Fruit fly (Drosophila melanogaster) whole organism, embryonic: ENCODE measurements around the gene scramb2.

Experiments
- Atf3 ChIP-seq: fragments of 200-800 bp; sonication (Bioruptor generic); optimal IDR thresholded peaks from 3 replicates; lab custom pipeline; 2016; ENCODE audit warnings: missing biosample characterization, missing genetic modification characterization
- Bteb2 ChIP-seq: fragments of 200-800 bp; sonication (Bioruptor generic); optimal IDR thresholded peaks from 2 replicates; lab custom pipeline; 2016; ENCODE audit warnings: missing biosample characterization, missing genetic modification characterization
- CG10267 ChIP-seq: fragments of 200-800 bp; sonication (Bioruptor generic); optimal IDR thresholded peaks from 2 replicates; lab custom pipeline; 2018; ENCODE audit warnings: missing biosample characterization, mild to moderate bottlenecking, missing genetic modification characterization, moderate library complexity
- CG13894 ChIP-seq: fragments of 200-800 bp; sonication (Bioruptor generic); optimal IDR thresholded peaks from 3 replicates; lab custom pipeline; 2018; ENCODE audit warnings: missing biosample characterization, mild to moderate bottlenecking, missing genetic modification characterization, moderate library complexity
- CG1602 ChIP-seq: fragments of 200-800 bp; sonication (Bioruptor generic); optimal IDR thresholded peaks from 3 replicates; lab custom pipeline; 2016; ENCODE audit warnings: missing biosample characterization, missing genetic modification characterization
- CG1603 ChIP-seq: fragments of 200-800 bp; sonication (Bioruptor generic); optimal IDR thresholded peaks from 2 replicates; lab custom pipeline; 2019; ENCODE audit warnings: missing biosample characterization, mild to moderate bottlenecking, missing genetic modification characterization, moderate library complexity
- CG17359 ChIP-seq: fragments of 200-800 bp; sonication (Bioruptor generic); optimal IDR thresholded peaks from 3 replicates; lab custom pipeline; 2018; ENCODE audit warnings: missing biosample characterization, mild to moderate bottlenecking, missing genetic modification characterization, moderate library complexity
- CG2129 ChIP-seq: fragments of 200-800 bp; sonication (Bioruptor generic); IDR thresholded peaks from 2 replicates; pipeline ENCODE4 v1.3.6; 2022; ENCODE audit warnings: missing biosample characterization, missing genetic modification characterization; ENCODE audit not compliant: partially characterized antibody
- CG2199 ChIP-seq: fragments of 200-800 bp; sonication (Bioruptor generic); IDR thresholded peaks from 3 replicates; pipeline ENCODE4 v1.3.6; 2022; ENCODE audit warnings: missing biosample characterization, missing genetic modification characterization
- CG31441 ChIP-seq: fragments of 200-800 bp; sonication (Bioruptor generic); IDR thresholded peaks from 2 replicates; pipeline ENCODE4 v1.3.6; 2022; ENCODE audit warnings: missing biosample characterization, missing genetic modification characterization
- CG32532 ChIP-seq: fragments of 200-800 bp; sonication (Bioruptor generic); IDR thresholded peaks from 2 replicates; pipeline ENCODE4 v1.3.6; 2022; ENCODE audit warnings: missing biosample characterization, missing genetic modification characterization
- CG34376 ChIP-seq: fragments of 200-800 bp; sonication (Bioruptor generic); optimal IDR thresholded peaks from 2 replicates; lab custom pipeline; 2018; ENCODE audit warnings: missing biosample characterization, mild to moderate bottlenecking, missing genetic modification characterization
- CG4282 ChIP-seq: fragments of 200-800 bp; sonication (Bioruptor generic); optimal IDR thresholded peaks from 2 replicates; lab custom pipeline; 2016; ENCODE audit warnings: missing biosample characterization, missing genetic modification characterization
- CG6175 ChIP-seq: fragments of 200-800 bp; sonication (Bioruptor generic); IDR thresholded peaks from 3 replicates; pipeline ENCODE4 v1.3.6; 2022; ENCODE audit warnings: missing biosample characterization, missing genetic modification characterization
- CG7745 ChIP-seq: fragments of 200-800 bp; sonication (Bioruptor generic); optimal IDR thresholded peaks from 2 replicates; lab custom pipeline; 2018; ENCODE audit warnings: missing biosample characterization, mild to moderate bottlenecking, missing genetic modification characterization, moderate library complexity
- CG8924 ChIP-seq: fragments of 200-800 bp; optimal IDR thresholded peaks from 3 replicates; lab custom pipeline; 2019; ENCODE audit warnings: missing biosample characterization, mild to moderate bottlenecking, missing genetic modification characterization, moderate library complexity
- CHES-1-like ChIP-seq: fragments of 200-800 bp; sonication (Bioruptor generic); optimal IDR thresholded peaks from 2 replicates; lab custom pipeline; 2016; ENCODE audit warnings: missing biosample characterization, missing genetic modification characterization
- CTCF ChIP-seq: fragments of 200-800 bp; sonication (Bioruptor generic); optimal IDR thresholded peaks from 2 replicates; lab custom pipeline; 2017; ENCODE audit warnings: missing biosample characterization, mild to moderate bottlenecking, missing genetic modification characterization, moderate library complexity
- Fer2 ChIP-seq: fragments of 200-800 bp; sonication (Bioruptor generic); optimal IDR thresholded peaks from 2 replicates; lab custom pipeline; 2018; ENCODE audit warnings: missing biosample characterization, mild to moderate bottlenecking, missing genetic modification characterization, moderate library complexity
- HLH3B ChIP-seq: fragments of 200-800 bp; sonication (Bioruptor generic); IDR thresholded peaks from 2 replicates; pipeline ENCODE4 v1.3.6; 2022; ENCODE audit warnings: missing biosample characterization, missing genetic modification characterization
- Hand ChIP-seq: fragments of 200-800 bp; sonication (Bioruptor generic); optimal IDR thresholded peaks from 2 replicates; lab custom pipeline; 2017; ENCODE audit warnings: mild to moderate bottlenecking, missing biosample characterization, missing genetic modification reagents, missing genetic modification characterization
- Hey ChIP-seq: fragments of 200-800 bp; sonication (Bioruptor generic); optimal IDR thresholded peaks from 3 replicates; lab custom pipeline; 2018; ENCODE audit warnings: missing biosample characterization, mild to moderate bottlenecking, missing genetic modification characterization
- Hr3 ChIP-seq: fragments of 200-800 bp; sonication (Bioruptor generic); optimal IDR thresholded peaks from 3 replicates; lab custom pipeline; 2016; ENCODE audit warnings: missing biosample characterization, missing genetic modification characterization
- Lim3 ChIP-seq: fragments of 200-800 bp; sonication (Bioruptor generic); IDR thresholded peaks from 2 replicates; pipeline ENCODE4 v1.3.6; 2022; ENCODE audit warnings: missing biosample characterization, missing genetic modification characterization
- MBD-R2 ChIP-seq: fragments of 200-800 bp; sonication (Bioruptor generic); IDR thresholded peaks from 2 replicates; pipeline ENCODE4 v1.3.6; 2022; ENCODE audit warnings: missing biosample characterization, missing genetic modification characterization
- MESR4 ChIP-seq: fragments of 200-800 bp; sonication (Bioruptor generic); optimal IDR thresholded peaks from 2 replicates; lab custom pipeline; 2018; ENCODE audit warnings: missing biosample characterization, mild to moderate bottlenecking, missing genetic modification characterization, moderate library complexity
- MTF-1 ChIP-seq: fragments of 200-800 bp; sonication (Bioruptor generic); optimal IDR thresholded peaks from 2 replicates; lab custom pipeline; 2018; ENCODE audit warnings: missing biosample characterization, mild to moderate bottlenecking, missing genetic modification characterization, borderline replicate concordance
- Meics ChIP-seq: fragments of 200-800 bp; sonication (Bioruptor generic); optimal IDR thresholded peaks from 2 replicates; lab custom pipeline; 2017; ENCODE audit warnings: missing biosample characterization, mild to moderate bottlenecking, missing genetic modification characterization
- Myb ChIP-seq: fragments of 200-800 bp; sonication (Bioruptor generic); optimal IDR thresholded peaks from 2 replicates; lab custom pipeline; 2016; ENCODE audit warnings: missing biosample characterization, missing genetic modification characterization
- NC2α ChIP-seq: fragments of 200-800 bp; sonication (Bioruptor generic); optimal IDR thresholded peaks from 2 replicates; lab custom pipeline; 2016; ENCODE audit warnings: missing biosample characterization, missing genetic modification characterization
- Rx ChIP-seq: fragments of 200-800 bp; sonication (Bioruptor generic); IDR thresholded peaks from 2 replicates; pipeline ENCODE4 v1.3.6; 2022; ENCODE audit warnings: missing biosample characterization, missing genetic modification characterization
- Side ChIP-seq: fragments of 200-800 bp; sonication (Bioruptor generic); optimal IDR thresholded peaks from 2 replicates; lab custom pipeline; 2016; ENCODE audit warnings: missing biosample characterization, missing genetic modification characterization
- TFAM ChIP-seq: fragments of 200-800 bp; sonication (Bioruptor generic); optimal IDR thresholded peaks from 2 replicates; lab custom pipeline; 2017; ENCODE audit warnings: missing biosample characterization, missing genetic modification characterization, inconsistent platforms
- Usf ChIP-seq: fragments of 200-800 bp; sonication (Bioruptor generic); optimal IDR thresholded peaks from 2 replicates; lab custom pipeline; 2017; ENCODE audit warnings: missing genotype, missing biosample characterization, missing genetic modification characterization
- Xbp1 ChIP-seq: fragments of 200-800 bp; sonication (Bioruptor generic); optimal IDR thresholded peaks from 3 replicates; lab custom pipeline; 2016; ENCODE audit warnings: missing biosample characterization, mild to moderate bottlenecking, missing genetic modification characterization
- ara ChIP-seq: fragments of 200-800 bp; sonication (Bioruptor generic); IDR thresholded peaks from 2 replicates; pipeline ENCODE4 v1.3.6; 2022; ENCODE audit warnings: missing biosample characterization, missing genetic modification characterization
- dmrt11E ChIP-seq: fragments of 200-800 bp; sonication (Bioruptor generic); optimal IDR thresholded peaks from 3 replicates; lab custom pipeline; 2018; ENCODE audit warnings: missing biosample characterization, mild to moderate bottlenecking, missing genetic modification characterization, moderate library complexity
- dmrt99B ChIP-seq: fragments of 200-800 bp; sonication (Bioruptor generic); optimal IDR thresholded peaks from 2 replicates; lab custom pipeline; 2018; ENCODE audit warnings: missing biosample characterization, mild to moderate bottlenecking, missing genetic modification characterization, moderate library complexity
- gfzf ChIP-seq: fragments of 200-800 bp; sonication (Bioruptor generic); optimal IDR thresholded peaks from 2 replicates; lab custom pipeline; 2016; ENCODE audit warnings: missing biosample characterization, mild to moderate bottlenecking, missing genetic modification characterization, moderate library complexity
- h ChIP-seq: fragments of >200 bp; optimal IDR thresholded peaks from 2 replicates; lab custom pipeline; 2017
- ham ChIP-seq: fragments of 200-800 bp; sonication (Bioruptor generic); IDR thresholded peaks from 2 replicates; pipeline ENCODE4 v1.3.6; 2022; ENCODE audit warnings: missing biosample characterization, missing genetic modification characterization
- hkb ChIP-seq, 2 experiments: fragments of 200-800 bp in 1 of 2; fragments of >200 bp in 1 of 2; sonication (Bioruptor generic) in 1 of 2; IDR thresholded peaks in 1 of 2; optimal IDR thresholded peaks in 1 of 2; 2 replicates each; pipeline versions ENCODE4 v1.3.6 to Lab custom; 2017 to 2022; ENCODE audit warnings: missing biosample characterization in 1 of 2, missing genetic modification characterization in 1 of 2
- ind ChIP-seq: fragments of 200-800 bp; sonication (Bioruptor generic); optimal IDR thresholded peaks from 3 replicates; lab custom pipeline; 2016; ENCODE audit warnings: missing biosample characterization, missing genetic modification characterization
- insv ChIP-seq, 2 experiments: fragments of 200-800 bp; sonication (Bioruptor generic); optimal IDR thresholded peaks; 3 replicates each; lab custom pipeline; 2016 to 2018; ENCODE audit warnings: missing biosample characterization in 2 of 2, missing genetic modification characterization in 2 of 2
- kni ChIP-seq: fragments of 200-800 bp; sonication (Bioruptor generic); optimal IDR thresholded peaks from 3 replicates; lab custom pipeline; 2017; ENCODE audit warnings: mild to moderate bottlenecking, missing biosample characterization, missing genetic modification reagents, missing genetic modification characterization
- lilli ChIP-seq: fragments of 200-800 bp; sonication (Bioruptor generic); optimal IDR thresholded peaks from 3 replicates; lab custom pipeline; 2016; ENCODE audit warnings: missing biosample characterization, missing genetic modification characterization
- nerfin-2 ChIP-seq: fragments of 200-800 bp; sonication (Bioruptor generic); IDR thresholded peaks from 2 replicates; pipeline ENCODE4 v1.3.6; 2022; ENCODE audit warnings: missing biosample characterization, missing genetic modification characterization; ENCODE audit not compliant: partially characterized antibody
- peb ChIP-seq: fragments of 200-800 bp; sonication (Bioruptor generic); IDR thresholded peaks from 2 replicates; pipeline ENCODE4 v1.3.6; 2022; ENCODE audit warnings: missing biosample characterization, missing genetic modification characterization
- pum ChIP-seq: fragments of 200-800 bp; sonication (Bioruptor generic); optimal IDR thresholded peaks from 2 replicates; lab custom pipeline; 2016; ENCODE audit warnings: missing biosample characterization, missing genetic modification characterization
- slbo ChIP-seq: fragments of 200-800 bp; sonication (Bioruptor generic); IDR thresholded peaks from 2 replicates; pipeline ENCODE4 v1.3.6; 2022; ENCODE audit warnings: missing biosample characterization, missing genetic modification characterization

scramb2 gene

DNA sequence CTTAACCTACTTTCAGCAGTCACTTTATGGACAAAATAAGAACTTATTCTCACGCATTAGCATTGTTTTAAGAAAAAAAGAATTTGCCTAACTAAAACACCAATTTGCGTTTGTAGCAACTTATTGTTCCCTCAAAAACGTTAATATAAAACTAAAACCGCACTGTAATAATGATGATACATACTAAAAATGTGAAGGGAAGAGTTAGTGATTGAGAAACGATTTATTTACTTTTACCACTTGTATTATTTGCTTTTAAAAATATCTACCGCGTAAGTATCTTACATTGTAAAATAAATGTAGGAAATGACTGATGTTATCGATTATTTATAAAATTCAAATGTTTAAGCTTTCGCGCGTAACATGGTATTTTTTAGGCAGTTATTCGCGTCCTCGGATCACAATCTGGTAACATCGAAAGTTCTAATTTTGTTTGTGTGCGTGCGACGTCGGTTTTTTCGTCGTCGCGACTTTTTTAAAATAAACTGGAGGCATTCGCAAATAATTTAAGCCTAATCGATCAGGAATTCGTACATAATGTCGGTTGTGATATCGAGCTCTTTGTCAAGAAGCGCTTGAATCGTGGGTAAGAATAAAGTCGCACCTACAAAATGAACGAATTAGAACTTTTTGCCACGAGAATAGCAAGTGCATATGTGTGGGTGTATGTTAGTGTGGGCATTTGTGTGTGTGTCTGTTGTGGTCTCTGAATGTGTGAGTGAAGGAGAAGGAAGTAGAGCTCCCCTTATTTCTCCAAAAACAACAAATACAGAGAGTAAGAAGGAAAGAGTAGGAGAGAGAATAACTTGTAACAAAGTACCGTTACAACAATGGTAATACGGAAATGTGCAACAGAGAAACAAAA, 11.6 kb downstream of the scramb2 start, which contains the start of gene CG2162 (continued):
- no peak for TF ChIP-seq h (lab: Kevin White, UChicago)
- no peak for TF ChIP-seq slbo
- TF ChIP-seq peb = no peak
- TF ChIP-seq nerfin-2 (GFP tag; lab: Robert Waterston, UW) = no peak
- no peak for TF ChIP-seq dmrt11E (tag; lab: Kevin White, UChicago)
- TF ChIP-seq CG1603 = peak; percentile 22
- TF ChIP-seq insv (GFP tag; optimal IDR thresholded peaks at IDR 0.05; lab: Kevin White, UChicago) = no peak
- no peak for TF ChIP-seq CG17359 (tag; lab: Kevin White, UChicago)
- no peak for TF ChIP-seq Usf (GFP tag; lab: Kevin White, UChicago)
- peak; percentile 84 for TF ChIP-seq gfzf
- TF ChIP-seq MBD-R2 (GFP tag; lab: Robert Waterston, UW) = 0 out of 2 replicates have a peak, but pooled peaks have one; percentile 21
- TF ChIP-seq Meics (GFP tag; lab: Kevin White, UChicago) = no peak
- peak; percentile 17 for TF ChIP-seq CG34376 (GFP tag; lab: Kevin White, UChicago)
- no peak for TF ChIP-seq CG32532 (GFP tag; lab: Robert Waterston, UW)
- no peak for TF ChIP-seq dmrt99B (tag; lab: Kevin White, UChicago)
- TF ChIP-seq Hr3 = no peak
- TF ChIP-seq Side (GFP tag; lab: Kevin White, UChicago) = no peak
- peak; percentile 13 for TF ChIP-seq CG10267 (tag; lab: Kevin White, UChicago)
- TF ChIP-seq MTF-1 (GFP tag; lab: Kevin White, UChicago) = no peak
- no peak for TF ChIP-seq Bteb2
- TF ChIP-seq Fer2 (tag; lab: Kevin White, UChicago) = no peak
- no peak for TF ChIP-seq Rx
- TF ChIP-seq CG4282 (GFP tag; lab: Kevin White, UChicago) = no peak
- TF ChIP-seq Lim3 (GFP tag; lab: Robert Waterston, UW) = no peak
- TF ChIP-seq CTCF = peak; percentile 23
- no peak for TF ChIP-seq Hand (GFP tag; lab: Kevin White, UChicago)
- peak; percentile 27 for TF ChIP-seq CG13894 (tag; lab: Kevin White, UChicago)
- TF ChIP-seq TFAM (GFP tag; lab: Kevin White, UChicago) = no peak
- no peak for TF ChIP-seq CG6175 (GFP tag; lab: Robert Waterston, UW)
- TF ChIP-seq Hey (tag; lab: Kevin White, UChicago) = peak; percentile 60
- no peak for TF ChIP-seq Atf3
- TF ChIP-seq NC2α (GFP tag; lab: Kevin White, UChicago) = no peak
- TF ChIP-seq ham (GFP tag; lab: Robert Waterston, UW) = no peak
- no peak for TF ChIP-seq pum (GFP tag; lab: Kevin White, UChicago)
- no peak for TF ChIP-seq CG1602 (GFP tag; lab: Kevin White, UChicago)
- TF ChIP-seq Myb = peak; percentile 27
- no peak for TF ChIP-seq CHES-1-like (GFP tag; lab: Kevin White, UChicago)
- TF ChIP-seq CG8924 (tag; lab: Kevin White, UChicago) = no peak
- TF ChIP-seq CG31441 (GFP tag; lab: Robert Waterston, UW) = no peak
- peak; percentile 36 for TF ChIP-seq kni (GFP tag; lab: Kevin White, UChicago)
- no peak for TF ChIP-seq CG2129
- no peak for TF ChIP-seq Xbp1
- TF ChIP-seq HLH3B (GFP tag; lab: Robert Waterston, UW) = no peak
- TF ChIP-seq CG2199 (GFP tag; lab: Robert Waterston, UW) = no peak
- TF ChIP-seq hkb (optimal IDR thresholded peaks at IDR 0.05; lab: Kevin White, UChicago) = no peak
- no peak for TF ChIP-seq hkb (GFP tag; IDR thresholded peaks at IDR 0.05; lab: Robert Waterston, UW)
- no peak for TF ChIP-seq CG7745 (tag; lab: Kevin White, UChicago)
- no peak for TF ChIP-seq lilli (GFP tag; lab: Kevin White, UChicago)
- no peak for TF ChIP-seq ara (GFP tag; lab: Robert Waterston, UW)
- no peak for TF ChIP-seq ind (GFP tag; lab: Kevin White, UChicago)
- peak; percentile 79 for TF ChIP-seq MESR4 (GFP tag; lab: Kevin White, UChicago)
